Worm (Caenorhabditis elegans) whole organism, early embryonic: ENCODE data around the gene F35E8.2.

Experiments
- B0310.2 ChIP-seq: sonication (generic microtip); optimal IDR thresholded peaks from 2 replicates; lab custom pipeline; 2016; ENCODE audit warnings: mild to moderate bottlenecking, missing genetic modification characterization, missing compliant biosample characterization
- F13C5.2 ChIP-seq: sonication (generic microtip); optimal IDR thresholded peaks from 2 replicates; lab custom pipeline; 2017; ENCODE audit warnings: mild to moderate bottlenecking, missing genetic modification characterization, inconsistent platforms, missing compliant biosample characterization
- ama-1 ChIP-seq: fragments of 150-350 bp; optimal IDR thresholded peaks from 2 replicates; lab custom pipeline; 2014
- ceh-13 ChIP-seq: fragments of 200-800 bp; sonication (Bioruptor generic); optimal IDR thresholded peaks from 2 replicates; lab custom pipeline; 2018; ENCODE audit warnings: mild to moderate bottlenecking, missing genetic modification characterization, missing compliant biosample characterization
- ceh-36 ChIP-seq: sonication (generic microtip); optimal IDR thresholded peaks from 2 replicates; lab custom pipeline; 2016; ENCODE audit warnings: missing genetic modification characterization, inconsistent platforms, missing compliant biosample characterization
- ets-7 ChIP-seq: sonication (generic microtip); optimal IDR thresholded peaks from 2 replicates; lab custom pipeline; 2016; ENCODE audit warnings: missing genotype, missing genetic modification characterization, missing compliant biosample characterization
- flt-1 ChIP-seq: fragments of 200-800 bp; sonication (Bioruptor generic); IDR thresholded peaks from 2 replicates; pipeline ENCODE4 v1.3.6; 2022; ENCODE audit warnings: missing genetic modification characterization, missing compliant biosample characterization
- hmbx-1 ChIP-seq: sonication (generic microtip); optimal IDR thresholded peaks from 2 replicates; lab custom pipeline; 2016; ENCODE audit warnings: mild to moderate bottlenecking, missing genetic modification characterization, missing compliant biosample characterization
- hnd-1 ChIP-seq: sonication (generic microtip); optimal IDR thresholded peaks from 2 replicates; lab custom pipeline; 2016; ENCODE audit warnings: missing genetic modification characterization, missing compliant biosample characterization
- tbx-11 ChIP-seq: fragments of 200-800 bp; sonication (Bioruptor generic); IDR thresholded peaks from 2 replicates; pipeline ENCODE4 v1.3.6; 2022; ENCODE audit warnings: missing genetic modification characterization, missing compliant biosample characterization

DNA sequence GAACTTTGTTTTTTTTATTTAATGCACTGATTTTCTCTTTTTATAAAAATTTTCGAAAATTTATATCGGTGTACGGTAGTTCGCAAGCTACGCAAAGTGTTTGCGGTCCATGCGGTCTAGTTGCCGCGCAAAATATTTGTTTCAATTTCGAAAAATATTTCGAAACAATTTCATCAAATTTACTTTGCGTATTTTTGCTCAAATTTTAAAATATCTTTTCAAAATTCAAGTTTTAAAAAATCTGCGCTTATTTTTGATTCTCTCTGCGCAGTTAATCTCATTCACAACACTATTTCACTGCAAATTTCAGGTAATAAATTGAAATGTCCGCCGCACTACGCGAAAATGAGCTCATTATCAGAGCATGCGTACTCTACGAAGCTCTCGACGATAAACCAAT, 38.1 kb upstream of the F35E8.2 start, which contains the start of gene fbxa-197:
- TF ChIP-seq hmbx-1 (tag; lab: Kevin White, UChicago) (no peak), ama-1 (lab: Kevin White, UChicago) (no peak), ceh-36 (tag; lab: Kevin White, UChicago) (no peak), ets-7 (tag; lab: Kevin White, UChicago) (no peak), ceh-13 (GFP tag; lab: Kevin White, UChicago) (no peak), tbx-11 (GFP tag; lab: Robert Waterston, UW) (no peak), B0310.2 (tag; lab: Kevin White, UChicago) (no peak), flt-1 (no peak), hnd-1 (no peak), F13C5.2 (no peak)
